Fruit fly (Drosophila melanogaster): ENCODE results near the gene CG11267.

- TF ChIP-seq EcR (GFP tag; optimal IDR thresholded peaks at IDR 0.05): no peak
- TF ChIP-seq Dll (optimal IDR thresholded peaks at IDR 0.05): no peak
- no peak for TF ChIP-seq usp (GFP tag; optimal IDR thresholded peaks at IDR 0.05)
- no peak for TF ChIP-seq psq (optimal IDR thresholded peaks at IDR 0.05)
- no peak for TF ChIP-seq CG8478 (optimal IDR thresholded peaks at IDR 0.05)
Measured at dm6 chr3L:13015823-13016465, at the start of gene CG11267.

Data from whole organism.